Fruit fly (Drosophila melanogaster): Measurements from ENCODE around the gene Aos1.

Gene Aos1

DNA sequence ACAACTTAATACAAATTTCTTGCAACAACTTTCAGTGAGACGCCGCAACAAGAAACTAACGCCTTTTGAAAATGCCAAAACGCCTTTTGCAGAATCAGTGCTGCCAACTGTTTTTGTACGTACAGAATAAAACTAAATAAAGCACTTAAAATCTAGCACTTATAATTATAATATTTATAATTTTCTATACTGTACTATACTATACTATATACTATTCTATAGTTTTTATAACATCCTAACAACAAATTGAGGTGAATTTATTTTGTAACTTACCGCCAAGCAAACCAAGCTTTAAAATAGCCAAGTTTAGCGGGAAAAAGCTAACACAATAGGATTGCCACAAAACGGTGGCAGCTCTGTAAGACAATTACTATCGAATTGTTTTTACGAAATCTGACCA, at the start of gene Aos1, which contains the start of gene Srlp (continued):
- no peak for TF ChIP-seq jumu (GFP tag; optimal IDR thresholded peaks at IDR 0.05)
- TF ChIP-seq NfI (GFP tag; optimal IDR thresholded peaks at IDR 0.05): peak; percentile 46
- no peak for TF ChIP-seq psq (GFP tag; optimal IDR thresholded peaks at IDR 0.05)
- no peak for TF ChIP-seq peb (GFP tag; IDR thresholded peaks at IDR 0.05)
- TF ChIP-seq ro (GFP tag; IDR thresholded peaks at IDR 0.05): no peak
- TF ChIP-seq gfzf (GFP tag; optimal IDR thresholded peaks at IDR 0.05): peak; percentile 74
- TF ChIP-seq CG6689 (GFP tag; IDR thresholded peaks at IDR 0.05): no peak
- no peak for TF ChIP-seq usp (GFP tag; optimal IDR thresholded peaks at IDR 0.05)
- TF ChIP-seq hth (optimal IDR thresholded peaks at IDR 0.05): no peak
- TF ChIP-seq lola (GFP tag; optimal IDR thresholded peaks at IDR 0.05): peak in 1 of 3 experiments; percentile 56
- peak; percentile 58 for TF ChIP-seq CG15514 (GFP tag; optimal IDR thresholded peaks at IDR 0.05)
- peak; percentile 51 for TF ChIP-seq HmgZ (tag; optimal IDR thresholded peaks at IDR 0.05)
- TF ChIP-seq en (GFP tag; optimal IDR thresholded peaks at IDR 0.05): no peak
- no peak for TF ChIP-seq Dfd (GFP tag; optimal IDR thresholded peaks at IDR 0.05)
- no peak for TF ChIP-seq gcm (GFP tag; optimal IDR thresholded peaks at IDR 0.05)
- peak; percentile 69 for TF ChIP-seq MBD-R2 (GFP tag; IDR thresholded peaks at IDR 0.05)
- TF ChIP-seq CG13424 (tag; optimal IDR thresholded peaks at IDR 0.05): peak; percentile 73
- TF ChIP-seq zfh1 (GFP tag; IDR thresholded peaks at IDR 0.05): no peak
- no peak for TF ChIP-seq CG8281 (tag; optimal IDR thresholded peaks at IDR 0.05)
- no peak for TF ChIP-seq CG9609 (GFP tag; optimal IDR thresholded peaks at IDR 0.05)
- peak; percentile 99 for TF ChIP-seq trem (tag; optimal IDR thresholded peaks at IDR 0.05)
- peak; percentile 34 for TF ChIP-seq Fer2 (tag; optimal IDR thresholded peaks at IDR 0.05)
- no peak for TF ChIP-seq CG17802 (tag; optimal IDR thresholded peaks at IDR 0.05)
- TF ChIP-seq toy (GFP tag; IDR thresholded peaks at IDR 0.05): no peak
- TF ChIP-seq sqz (GFP tag; optimal IDR thresholded peaks at IDR 0.05): no peak
- TF ChIP-seq az2 (GFP tag; optimal IDR thresholded peaks at IDR 0.05): peak; percentile 46
- peak; percentile 52 for TF ChIP-seq D19A (tag; optimal IDR thresholded peaks at IDR 0.05)
- 0 out of 4 replicates have a peak, but pooled peaks have one; percentile 38 for TF ChIP-seq chinmo (GFP tag; IDR thresholded peaks at IDR 0.05; ENCODE audit: partially characterized antibody)
- TF ChIP-seq Optix (GFP tag; IDR thresholded peaks at IDR 0.05): no peak
- peak; percentile 58 for TF ChIP-seq sd (tag; optimal IDR thresholded peaks at IDR 0.05)
- no peak for TF ChIP-seq dimm (GFP tag; IDR thresholded peaks at IDR 0.05)
- no peak for TF ChIP-seq CG5953 (GFP tag; IDR thresholded peaks at IDR 0.05)
- peak; percentile 3 for TF ChIP-seq CG6683 (GFP tag; optimal IDR thresholded peaks at IDR 0.05)
- TF ChIP-seq CG13123 (GFP tag; optimal IDR thresholded peaks at IDR 0.05): peak; percentile 19
- no peak for TF ChIP-seq CG7839 (tag; optimal IDR thresholded peaks at IDR 0.05)
- peak; percentile 58 for TF ChIP-seq unpg (GFP tag; optimal IDR thresholded peaks at IDR 0.05)
- peak; percentile 55; the same call in 1 of the 2 replicates for TF ChIP-seq CG3847 (GFP tag; IDR thresholded peaks at IDR 0.05)
- no peak for TF ChIP-seq pho (GFP tag; optimal IDR thresholded peaks at IDR 0.05)
- no peak for TF ChIP-seq ci (GFP tag; IDR thresholded peaks at IDR 0.05)
- TF ChIP-seq CG17186 (GFP tag; optimal IDR thresholded peaks at IDR 0.05): peak; percentile 21
- TF ChIP-seq CG6813 (GFP tag; optimal IDR thresholded peaks at IDR 0.05): no peak
- TF ChIP-seq bowl (GFP tag; IDR thresholded peaks at IDR 0.05): no peak
- TF ChIP-seq CG1832 (GFP tag; optimal IDR thresholded peaks at IDR 0.05): no peak
- no peak for TF ChIP-seq D19B (GFP tag; optimal IDR thresholded peaks at IDR 0.05)
